Worm (Caenorhabditis elegans) whole organism, young adult: ENCODE measurements around the gene E02C12.12.

Source experiments
- B0035.1 ChIP-seq: sonication (generic microtip); optimal IDR thresholded peaks from 2 replicates; lab custom pipeline; 2016; ENCODE audit warnings: missing genetic modification characterization, mild to moderate bottlenecking, missing compliant biosample characterization, missing genotype, missing genetic modification reagents
- B0336.3 ChIP-seq: fragments of 200-800 bp; sonication (Bioruptor generic); IDR thresholded peaks from 2 replicates; pipeline ENCODE4 v1.3.6; 2022; ENCODE audit warnings: missing genetic modification characterization, missing compliant biosample characterization
- C06A6.2 ChIP-seq: fragments of 200-800 bp; sonication (Bioruptor generic); conservative IDR thresholded peaks from 2 replicates; pipeline ENCODE4 v1.3.6; 2022; ENCODE audit warnings: missing genetic modification characterization, missing compliant biosample characterization
- C17E4.6 ChIP-seq: fragments of 200-800 bp; sonication (Bioruptor generic); IDR thresholded peaks from 2 replicates; pipeline ENCODE4 v1.3.6; 2022; ENCODE audit warnings: missing genetic modification reagents, missing genetic modification characterization, missing compliant biosample characterization
- F37B4.10 ChIP-seq: fragments of 200-800 bp; sonication (Bioruptor generic); IDR thresholded peaks from 2 replicates; pipeline ENCODE4 v1.3.6; 2022; ENCODE audit warnings: missing genetic modification characterization, missing compliant biosample characterization
- F52B5.7 ChIP-seq: sonication (generic microtip); optimal IDR thresholded peaks from 2 replicates; lab custom pipeline; 2016; ENCODE audit warnings: mild to moderate bottlenecking, missing genetic modification characterization, missing compliant biosample characterization
- F55B11.4 ChIP-seq: sonication (generic microtip); optimal IDR thresholded peaks from 2 replicates; lab custom pipeline; 2016; ENCODE audit warnings: missing compliant biosample characterization, missing genetic modification characterization, borderline replicate concordance; ENCODE audit not compliant: insufficient read depth
- K12H6.12 ChIP-seq: fragments of 200-800 bp; sonication (Bioruptor generic); optimal IDR thresholded peaks from 2 replicates; lab custom pipeline; 2018; ENCODE audit warnings: mild to moderate bottlenecking, missing genetic modification characterization, missing compliant biosample characterization
- Y95B8A.8 ChIP-seq: fragments of 200-800 bp; sonication (Bioruptor generic); IDR thresholded peaks from 2 replicates; pipeline ENCODE4 v1.3.6; 2022; ENCODE audit warnings: missing genetic modification reagents, missing genetic modification characterization, missing compliant biosample characterization
- aptf-3 ChIP-seq: fragments of 200-800 bp; sonication (Bioruptor generic); IDR thresholded peaks from 2 replicates; pipeline ENCODE4 v1.3.6; 2022; ENCODE audit warnings: missing genetic modification characterization, missing compliant biosample characterization
- athp-1 ChIP-seq: sonication (generic microtip); optimal IDR thresholded peaks from 2 replicates; lab custom pipeline; 2017; ENCODE audit warnings: mild to moderate bottlenecking, missing genetic modification characterization, missing compliant biosample characterization
- bed-1 ChIP-seq: fragments of 200-800 bp; sonication (Bioruptor generic); IDR thresholded peaks from 2 replicates; pipeline ENCODE4 v1.3.6; 2022; ENCODE audit warnings: missing genetic modification reagents, missing genetic modification characterization, missing compliant biosample characterization
- bed-2 ChIP-seq: fragments of 200-800 bp; sonication (Bioruptor generic); IDR thresholded peaks from 2 replicates; pipeline ENCODE4 v1.3.6; 2022; ENCODE audit warnings: missing genetic modification reagents, missing genetic modification characterization, missing compliant biosample characterization
- ceh-79 ChIP-seq: sonication (generic microtip); optimal IDR thresholded peaks from 2 replicates; lab custom pipeline; 2017; ENCODE audit warnings: mild to moderate bottlenecking, missing genetic modification characterization, missing compliant biosample characterization
- ceh-91 ChIP-seq: fragments of 200-800 bp; sonication (Bioruptor generic); IDR thresholded peaks from 2 replicates; pipeline ENCODE4 v1.3.6; 2022; ENCODE audit warnings: missing genetic modification reagents, missing genetic modification characterization, missing compliant biosample characterization
- dox-1 ChIP-seq: fragments of 200-800 bp; sonication (Bioruptor generic); IDR thresholded peaks from 2 replicates; pipeline ENCODE4 v1.3.6; 2022; ENCODE audit warnings: missing genetic modification reagents, missing genetic modification characterization, missing compliant biosample characterization
- dpff-1 ChIP-seq: sonication (generic microtip); optimal IDR thresholded peaks from 2 replicates; lab custom pipeline; 2017; ENCODE audit warnings: mild to moderate bottlenecking, missing genetic modification characterization, missing compliant biosample characterization
- efl-1 ChIP-seq: fragments of 150-350 bp; optimal IDR thresholded peaks from 2 replicates; lab custom pipeline; 2014; ENCODE audit warnings: missing biosample characterization, missing genetic modification reagents, missing genetic modification characterization
- egl-18 ChIP-seq: fragments of 200-800 bp; sonication (Bioruptor generic); IDR thresholded peaks from 2 replicates; pipeline ENCODE4 v1.3.6; 2022; ENCODE audit warnings: missing genetic modification reagents, missing genetic modification characterization, missing compliant biosample characterization
- gei-17 ChIP-seq: fragments of 200-800 bp; sonication (Bioruptor generic); optimal IDR thresholded peaks from 2 replicates; lab custom pipeline; 2018; ENCODE audit warnings: mild to moderate bottlenecking, missing genetic modification characterization, missing compliant biosample characterization
- hlh-12 ChIP-seq: sonication (generic microtip); optimal IDR thresholded peaks from 2 replicates; lab custom pipeline; 2016; ENCODE audit warnings: missing genetic modification characterization, missing compliant biosample characterization
- hmg-1.2 ChIP-seq: fragments of 200-800 bp; sonication (Bioruptor generic); IDR thresholded peaks from 2 replicates; pipeline ENCODE4 v1.3.6; 2022; ENCODE audit warnings: missing genetic modification reagents, missing genetic modification characterization, missing compliant biosample characterization
- hmg-20 ChIP-seq: fragments of 200-800 bp; sonication (Bioruptor generic); IDR thresholded peaks from 2 replicates; pipeline ENCODE4 v1.3.6; 2022; ENCODE audit warnings: missing genetic modification reagents, missing genetic modification characterization, missing compliant biosample characterization
- hrde-1 ChIP-seq: sonication (generic microtip); optimal IDR thresholded peaks from 2 replicates; lab custom pipeline; 2016; ENCODE audit warnings: missing genetic modification characterization, mild to moderate bottlenecking, missing compliant biosample characterization, moderate library complexity, missing genotype, missing genetic modification reagents, borderline replicate concordance
- let-526 ChIP-seq: fragments of 200-800 bp; sonication (Bioruptor generic); IDR thresholded peaks from 2 replicates; pipeline ENCODE4 v1.3.6; 2022; ENCODE audit warnings: missing genetic modification reagents, missing genetic modification characterization, missing compliant biosample characterization
- lin-35 ChIP-seq, 3 experiments: fragments of 150-350 bp in 2 of 3; sonication (generic microtip) in 1 of 3; optimal IDR thresholded peaks; 2 replicates each; lab custom pipeline; 2014 to 2018; ENCODE audit warnings: missing biosample characterization in 3 of 3, missing genetic modification characterization in 3 of 3, missing genetic modification reagents in 3 of 3
- lin-54 ChIP-seq: fragments of 200-800 bp; sonication (Bioruptor generic); optimal IDR thresholded peaks from 2 replicates; lab custom pipeline; 2018; ENCODE audit warnings: mild to moderate bottlenecking, missing genetic modification characterization, missing compliant biosample characterization
- madf-8 ChIP-seq: fragments of 200-800 bp; sonication (Bioruptor generic); conservative IDR thresholded peaks from 2 replicates; pipeline ENCODE4 v1.3.6; 2022; ENCODE audit warnings: missing genetic modification reagents, missing genetic modification characterization, missing compliant biosample characterization
- mel-28 ChIP-seq: sonication (generic microtip); optimal IDR thresholded peaks from 2 replicates; lab custom pipeline; 2016; ENCODE audit warnings: borderline replicate concordance, mild to moderate bottlenecking, missing genetic modification characterization, missing compliant biosample characterization
- nhr-120 ChIP-seq: fragments of 200-800 bp; sonication (Bioruptor generic); IDR thresholded peaks from 2 replicates; pipeline ENCODE4 v1.3.6; 2022; ENCODE audit warnings: missing genetic modification characterization, missing compliant biosample characterization
- nhr-80 ChIP-seq: sonication (generic microtip); optimal IDR thresholded peaks from 2 replicates; lab custom pipeline; 2016; ENCODE audit warnings: missing genetic modification characterization, missing compliant biosample characterization
- rec-8 ChIP-seq, 2 experiments: sonication (generic microtip); optimal IDR thresholded peaks; 2 replicates each; lab custom pipeline; 2016; ENCODE audit warnings: mild to moderate bottlenecking in 2 of 2, missing genetic modification characterization in 2 of 2, missing genetic modification reagents in 2 of 2, missing genotype in 2 of 2, missing biosample characterization in 1 of 2, missing compliant biosample characterization in 1 of 2, moderate library complexity in 1 of 2
- snpc-3.4 ChIP-seq: sonication (generic microtip); optimal IDR thresholded peaks from 2 replicates; lab custom pipeline; 2017; ENCODE audit warnings: missing genetic modification characterization, mild to moderate bottlenecking, missing compliant biosample characterization, antibody characterized with exemption, moderate library complexity, missing genotype, missing genetic modification reagents
- tlf-1 ChIP-seq: fragments of 200-800 bp; sonication (Bioruptor generic); optimal IDR thresholded peaks from 2 replicates; lab custom pipeline; 2018; ENCODE audit warnings: mild to moderate bottlenecking, missing genetic modification characterization, missing compliant biosample characterization
- unc-62 ChIP-seq: fragments of 150-350 bp; optimal IDR thresholded peaks from 2 replicates; lab custom pipeline; 2014; ENCODE audit warnings: missing biosample characterization, missing genetic modification reagents, missing genetic modification characterization
- ztf-18 ChIP-seq: sonication (generic microtip); optimal IDR thresholded peaks from 2 replicates; lab custom pipeline; 2016; ENCODE audit warnings: missing genotype, mild to moderate bottlenecking, missing genetic modification characterization, missing compliant biosample characterization
- ztf-26 ChIP-seq: sonication (generic microtip); optimal IDR thresholded peaks from 2 replicates; lab custom pipeline; 2017; ENCODE audit warnings: missing genetic modification characterization, missing compliant biosample characterization
- ztf-3 ChIP-seq: fragments of 200-800 bp; sonication (Bioruptor generic); optimal IDR thresholded peaks from 2 replicates; lab custom pipeline; 2018; ENCODE audit warnings: mild to moderate bottlenecking, missing genetic modification characterization, missing compliant biosample characterization

The E02C12.12 gene

ce11 chrV:9356345-9356744 is 25.8 kb downstream of the E02C12.12 start, which contains the start of gene ttr-49:
TSS of gene ttr-49 (minus strand) at chrV:9356515.
- TF ChIP-seq nhr-80 (peak; percentile 51), lin-35 (GFP tag; optimal IDR thresholded peaks at IDR 0.05; lab: Kevin White, UChicago) (no peak), B0336.3 (GFP tag; lab: Robert Waterston, UW) (no peak), dox-1 (GFP tag; lab: Robert Waterston, UW) (no peak), gei-17 (no peak)
- TF ChIP-seq, all 124 proteins: peak for 1

ce11 chrV:9355371-9355770 is 26.7 kb downstream of the E02C12.12 start, which contains the start of gene ttr-40:
TSS of gene ttr-40 (minus strand) at chrV:9355471.
- no peak for TF ChIP-seq F37B4.10 (GFP tag; lab: Robert Waterston, UW)
- TF ChIP-seq hlh-12: no peak
- no peak for TF ChIP-seq Y95B8A.8 (GFP tag; lab: Robert Waterston, UW)
- TF ChIP-seq efl-1: no peak
- no peak for TF ChIP-seq C06A6.2 (GFP tag; lab: Robert Waterston, UW)
- no peak for TF ChIP-seq nhr-120
- TF ChIP-seq mel-28: no peak
- TF ChIP-seq, all 124 proteins: peak for 0

ce11 chrV:9352947-9353346 is 29.2 kb downstream of the E02C12.12 start, which contains the start of gene srx-46:
TSS of gene srx-46 (plus strand) at chrV:9353247.
- no peak for TF ChIP-seq ztf-18 (tag; lab: Kevin White, UChicago)
- no peak for TF ChIP-seq C06A6.2 (GFP tag; lab: Robert Waterston, UW)
- no peak for TF ChIP-seq F55B11.4 (tag; lab: Kevin White, UChicago)
- no peak for TF ChIP-seq egl-18 (GFP tag; lab: Robert Waterston, UW)
- no peak for TF ChIP-seq unc-62 (GFP tag; lab: Kevin White, UChicago)
- TF ChIP-seq nhr-120: no peak
- TF ChIP-seq K12H6.12: no peak
- TF ChIP-seq hmg-20 (GFP tag; lab: Robert Waterston, UW): no peak
- no peak for TF ChIP-seq athp-1
- TF ChIP-seq dpff-1: no peak
- no peak for TF ChIP-seq ztf-26 (tag; lab: Kevin White, UChicago)
- no peak for TF ChIP-seq snpc-3.4 (tag; lab: Kevin White, UChicago)
- no peak for TF ChIP-seq tlf-1 (GFP tag; lab: Kevin White, UChicago)
- no peak for TF ChIP-seq ceh-79 (tag; lab: Kevin White, UChicago)

ce11 chrV:9349687-9350086 is 32.4 kb downstream of the E02C12.12 start, which contains the start of gene srx-47:
TSS of gene srx-47 (plus strand) at chrV:9349987.
- TF ChIP-seq lin-54 (GFP tag; lab: Kevin White, UChicago) (no peak), madf-8 (no peak), let-526 (GFP tag; lab: Robert Waterston, UW) (no peak), ztf-3 (GFP tag; lab: Kevin White, UChicago) (no peak), hrde-1 (no peak), hmg-1.2 (GFP tag; lab: Robert Waterston, UW) (no peak), K12H6.12 (no peak), bed-1 (GFP tag; lab: Robert Waterston, UW) (no peak), B0336.3 (GFP tag; lab: Robert Waterston, UW) (no peak), B0035.1 (tag; lab: Kevin White, UChicago) (no peak), aptf-3 (GFP tag; lab: Robert Waterston, UW) (no peak), lin-35 (GFP tag; optimal IDR thresholded peaks at IDR 0.05; lab: Kevin White, UChicago) (no peak), ceh-91 (GFP tag; lab: Robert Waterston, UW) (no peak), F52B5.7 (tag; lab: Kevin White, UChicago) (no peak), C17E4.6 (GFP tag; lab: Robert Waterston, UW) (no peak), rec-8 (tag; optimal IDR thresholded peaks at IDR 0.05; lab: Kevin White, UChicago) (no peak), bed-2 (GFP tag; lab: Robert Waterston, UW) (no peak), hlh-12 (no peak)
